Fruit fly (Drosophila melanogaster): ENCODE data around the gene CG3793.

Gene CG3793

DNA sequence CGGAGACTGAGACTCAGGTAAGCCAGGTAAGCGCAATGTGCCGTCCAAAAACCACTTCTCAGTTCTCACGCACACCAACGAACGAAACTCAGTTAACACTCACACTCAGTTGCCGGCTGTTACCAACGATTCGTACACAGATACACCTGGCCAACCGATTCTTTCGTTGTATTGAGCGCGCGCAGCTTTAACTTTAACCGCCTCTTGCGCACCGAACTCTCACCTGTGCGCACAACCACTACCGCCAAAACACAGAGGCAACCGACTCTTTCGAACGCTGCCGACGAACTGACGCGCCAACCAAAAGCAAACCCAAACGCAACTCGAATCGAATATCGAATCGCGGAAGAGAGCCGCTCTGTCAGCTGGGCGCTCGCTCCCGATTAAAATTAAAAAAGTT lies 1.6 kb upstream of the CG3793 start, which contains the start of gene Gli (continued):
- TF ChIP-seq usp (GFP tag; optimal IDR thresholded peaks at IDR 0.05) (no peak), fu2 (GFP tag; optimal IDR thresholded peaks at IDR 0.05) (no peak), Lim3 (GFP tag; IDR thresholded peaks at IDR 0.05) (no peak), HLH4C (GFP tag; IDR thresholded peaks at IDR 0.05; ENCODE audit: partially characterized antibody) (peak; percentile 45; the same call in 1 of the 3 replicates), jumu (GFP tag; optimal IDR thresholded peaks at IDR 0.05) (no peak), CG2129 (GFP tag; IDR thresholded peaks at IDR 0.05; ENCODE audit: partially characterized antibody) (no peak), CG1647 (GFP tag; optimal IDR thresholded peaks at IDR 0.05) (no peak), Fer3 (tag; optimal IDR thresholded peaks at IDR 0.05) (no peak), Sox102F (GFP tag; optimal IDR thresholded peaks at IDR 0.05) (no peak), TFAM (GFP tag; optimal IDR thresholded peaks at IDR 0.05) (no peak), cg (GFP tag; optimal IDR thresholded peaks at IDR 0.05) (peak; percentile 95), sr (GFP tag; IDR thresholded peaks at IDR 0.05) (peak; percentile 51; the same call in 1 of the 3 replicates), CG15011 (GFP tag; optimal IDR thresholded peaks at IDR 0.05) (no peak), CG11093 (GFP tag; IDR thresholded peaks at IDR 0.05) (no peak), chn (GFP tag; optimal IDR thresholded peaks at IDR 0.05) (no peak), nau (GFP tag; optimal IDR thresholded peaks at IDR 0.05) (no peak), Gsc (GFP tag; IDR thresholded peaks at IDR 0.05) (no peak), CG6854 (GFP tag; optimal IDR thresholded peaks at IDR 0.05) (peak; percentile 28), CG3163 (GFP tag; optimal IDR thresholded peaks at IDR 0.05) (peak; percentile 82), CG10565 (GFP tag; optimal IDR thresholded peaks at IDR 0.05) (no peak), Oaz (GFP tag; IDR thresholded peaks at IDR 0.05) (peak; percentile 12; the same call in 1 of the 2 replicates), Poxn (GFP tag; IDR thresholded peaks at IDR 0.05) (no peak), CG1233 (GFP tag; optimal IDR thresholded peaks at IDR 0.05) (no peak), corto (GFP tag; optimal IDR thresholded peaks at IDR 0.05) (no peak), unc-4 (GFP tag; IDR thresholded peaks at IDR 0.05; ENCODE audit: partially characterized antibody) (peak; percentile 52), D19A (tag; optimal IDR thresholded peaks at IDR 0.05) (no peak), CG12391 (tag; optimal IDR thresholded peaks at IDR 0.05) (no peak), luna (GFP tag; optimal IDR thresholded peaks at IDR 0.05) (no peak), Rfx (GFP tag; IDR thresholded peaks at IDR 0.05) (peak; percentile 53; the same call in 1 of the 2 replicates), Adf1 (GFP tag; IDR thresholded peaks at IDR 0.05) (peak; percentile 77), nmo (GFP tag; optimal IDR thresholded peaks at IDR 0.05) (no peak), CG7928 (GFP tag; optimal IDR thresholded peaks at IDR 0.05) (no peak), CG8359 (GFP tag; optimal IDR thresholded peaks at IDR 0.05; ENCODE audit: borderline replicate concordance) (no peak), kah (GFP tag; optimal IDR thresholded peaks at IDR 0.05) (peak; percentile 43), CG9817 (tag; optimal IDR thresholded peaks at IDR 0.05) (no peak), bab2 (GFP tag; optimal IDR thresholded peaks at IDR 0.05) (no peak), sim (GFP tag; IDR thresholded peaks at IDR 0.05) (peak; percentile 43; the same call in 1 of the 2 replicates), slp2 (GFP tag; optimal IDR thresholded peaks at IDR 0.05) (no peak), tx (GFP tag; optimal IDR thresholded peaks at IDR 0.05) (no peak), lov (optimal IDR thresholded peaks at IDR 0.05) (no peak), lov (GFP tag; IDR thresholded peaks at IDR 0.05) (no peak), bowl (GFP tag; IDR thresholded peaks at IDR 0.05) (no peak), br (optimal IDR thresholded peaks at IDR 0.05) (no peak), pzg (GFP tag; optimal IDR thresholded peaks at IDR 0.05) (peak; percentile 14), scrt (GFP tag; optimal IDR thresholded peaks at IDR 0.05) (no peak), CG8089 (GFP tag; optimal IDR thresholded peaks at IDR 0.05) (no peak), gfzf (GFP tag; optimal IDR thresholded peaks at IDR 0.05) (no peak), E2f2 (GFP tag; IDR thresholded peaks at IDR 0.05) (peak; percentile 46), lbe (GFP tag; optimal IDR thresholded peaks at IDR 0.05) (no peak), CG17912 (GFP tag; optimal IDR thresholded peaks at IDR 0.05) (no peak), CG13624 (GFP tag; optimal IDR thresholded peaks at IDR 0.05) (peak; percentile 27), CG13894 (tag; optimal IDR thresholded peaks at IDR 0.05) (peak; percentile 77)

Measured in whole organism, embryonic.